Worm (Caenorhabditis elegans) whole organism, L2 larva: ENCODE measurements around the gene ceh-37.

Experiments used
- F13H6.1 ChIP-seq: sonication (generic microtip); optimal IDR thresholded peaks from 2 replicates; lab custom pipeline; 2016; ENCODE audit warnings: missing genetic modification characterization, missing compliant biosample characterization
- R02D3.7 ChIP-seq: fragments of 150-350 bp; optimal IDR thresholded peaks from 2 replicates; lab custom pipeline; 2014; ENCODE audit warnings: missing biosample characterization, missing genetic modification characterization
- ZK546.5 ChIP-seq: sonication (generic microtip); optimal IDR thresholded peaks from 2 replicates; lab custom pipeline; 2017; ENCODE audit warnings: missing biosample characterization, missing genetic modification characterization
- aly-2 ChIP-seq: fragments of 150-350 bp; optimal IDR thresholded peaks from 2 replicates; lab custom pipeline; 2014; ENCODE audit warnings: missing biosample characterization, missing genetic modification characterization
- ceh-16 ChIP-seq: fragments of 150-350 bp; optimal IDR thresholded peaks from 2 replicates; lab custom pipeline; 2014; ENCODE audit warnings: missing biosample characterization, missing genetic modification characterization
- ceh-82 ChIP-seq: fragments of 150-350 bp; optimal IDR thresholded peaks from 2 replicates; lab custom pipeline; 2014; ENCODE audit warnings: missing biosample characterization, missing genetic modification characterization
- crh-2 ChIP-seq: sonication (generic microtip); optimal IDR thresholded peaks from 2 replicates; lab custom pipeline; 2017; ENCODE audit warnings: missing biosample characterization, missing genetic modification characterization
- dmd-4 ChIP-seq: sonication (generic microtip); optimal IDR thresholded peaks from 2 replicates; lab custom pipeline; 2017; ENCODE audit warnings: missing biosample characterization, missing genetic modification characterization
- egl-27 ChIP-seq: sonication (generic microtip); optimal IDR thresholded peaks from 3 replicates; lab custom pipeline; 2017; ENCODE audit warnings: missing biosample characterization, missing genetic modification reagents, missing genetic modification characterization
- elt-1 ChIP-seq: fragments of 150-350 bp; optimal IDR thresholded peaks from 2 replicates; lab custom pipeline; 2014; ENCODE audit warnings: missing biosample characterization, missing genetic modification characterization
- elt-3 ChIP-seq: sonication (generic microtip); optimal IDR thresholded peaks from 2 replicates; lab custom pipeline; 2017; ENCODE audit warnings: missing biosample characterization, missing genetic modification characterization
- fos-1 ChIP-seq: fragments of 150-350 bp; optimal IDR thresholded peaks from 2 replicates; lab custom pipeline; 2014; ENCODE audit warnings: missing biosample characterization, missing genetic modification characterization
- gmeb-1 ChIP-seq: fragments of 150-350 bp; optimal IDR thresholded peaks from 2 replicates; lab custom pipeline; 2014; ENCODE audit warnings: missing biosample characterization, missing genetic modification characterization
- lin-11 ChIP-seq: fragments of 150-350 bp; sonication (generic microtip); optimal IDR thresholded peaks from 2 replicates; lab custom pipeline; 2014; ENCODE audit warnings: missing biosample characterization, missing genetic modification characterization, inconsistent platforms, mixed read lengths
- lin-13 ChIP-seq: fragments of 150-350 bp; optimal IDR thresholded peaks from 2 replicates; lab custom pipeline; 2014; ENCODE audit warnings: missing biosample characterization, missing genetic modification reagents, missing genetic modification characterization
- lin-39 ChIP-seq: fragments of 150-350 bp; optimal IDR thresholded peaks from 2 replicates; lab custom pipeline; 2014; ENCODE audit warnings: missing biosample characterization, missing genetic modification reagents, missing genetic modification characterization
- lsy-2 ChIP-seq, 2 experiments: fragments of 150-350 bp in 1 of 2; sonication (generic microtip) in 1 of 2; optimal IDR thresholded peaks; 2 replicates each; lab custom pipeline; 2014 to 2017; ENCODE audit warnings: missing biosample characterization in 2 of 2, missing genetic modification characterization in 2 of 2
- mbf-1 ChIP-seq: sonication (generic microtip); optimal IDR thresholded peaks from 2 replicates; lab custom pipeline; 2017; ENCODE audit warnings: missing biosample characterization, missing genetic modification characterization
- mdl-1 ChIP-seq, 2 experiments: fragments of 150-350 bp in 1 of 2; sonication (generic microtip) in 1 of 2; optimal IDR thresholded peaks; 2 replicates each; lab custom pipeline; 2017; ENCODE audit warnings: missing biosample characterization in 2 of 2, missing genetic modification characterization in 2 of 2
- nhr-12 ChIP-seq: fragments of 150-350 bp; optimal IDR thresholded peaks from 2 replicates; lab custom pipeline; 2014; ENCODE audit warnings: missing biosample characterization, missing genetic modification characterization
- nhr-129 ChIP-seq: fragments of 150-350 bp; optimal IDR thresholded peaks from 2 replicates; lab custom pipeline; 2014; ENCODE audit warnings: missing biosample characterization, missing genetic modification characterization
- nhr-21 ChIP-seq: fragments of 150-350 bp; optimal IDR thresholded peaks from 2 replicates; lab custom pipeline; 2014; ENCODE audit warnings: missing biosample characterization, missing genetic modification characterization
- nhr-237 ChIP-seq: fragments of 150-350 bp; optimal IDR thresholded peaks from 2 replicates; lab custom pipeline; 2014; ENCODE audit warnings: missing biosample characterization, missing genetic modification characterization
- nhr-25 ChIP-seq: fragments of 150-350 bp; sonication (generic microtip); optimal IDR thresholded peaks from 3 replicates; lab custom pipeline; 2014; ENCODE audit warnings: missing biosample characterization, missing genetic modification characterization
- nhr-6 ChIP-seq: fragments of 150-350 bp; optimal IDR thresholded peaks from 2 replicates; lab custom pipeline; 2014; ENCODE audit warnings: missing biosample characterization, missing genetic modification characterization
- peb-1 ChIP-seq: fragments of 150-350 bp; optimal IDR thresholded peaks from 2 replicates; lab custom pipeline; 2014; ENCODE audit warnings: missing biosample characterization, missing genetic modification characterization
- sem-4 ChIP-seq: fragments of 150-350 bp; optimal IDR thresholded peaks from 2 replicates; lab custom pipeline; 2014; ENCODE audit warnings: missing biosample characterization, missing genetic modification reagents, missing genetic modification characterization
- skn-1 ChIP-seq: sonication (generic microtip); optimal IDR thresholded peaks from 2 replicates; lab custom pipeline; 2017; ENCODE audit warnings: missing biosample characterization, missing genetic modification characterization
- sma-3 ChIP-seq: sonication (generic microtip); optimal IDR thresholded peaks from 2 replicates; lab custom pipeline; 2016; ENCODE audit warnings: missing genetic modification reagents, missing genetic modification characterization, missing compliant biosample characterization
- sma-9 ChIP-seq, 2 experiments: fragments of 150-350 bp in 1 of 2; sonication (generic microtip) in 1 of 2; optimal IDR thresholded peaks; 2 replicates each; lab custom pipeline; 2014 to 2016; ENCODE audit warnings: missing genetic modification characterization in 2 of 2, mild to moderate bottlenecking in 1 of 2, missing biosample characterization in 1 of 2, missing compliant biosample characterization in 1 of 2, missing genetic modification reagents in 1 of 2, moderate library complexity in 1 of 2
- snpc-4 ChIP-seq: fragments of 150-350 bp; optimal IDR thresholded peaks from 2 replicates; lab custom pipeline; 2014; ENCODE audit warnings: missing biosample characterization, missing genetic modification characterization
- unc-55 ChIP-seq: fragments of 150-350 bp; sonication (generic microtip); optimal IDR thresholded peaks from 3 replicates; lab custom pipeline; 2014; ENCODE audit warnings: missing biosample characterization, missing genetic modification reagents, missing genetic modification characterization
- unc-62 ChIP-seq: fragments of 150-350 bp; optimal IDR thresholded peaks from 2 replicates; lab custom pipeline; 2014; ENCODE audit warnings: missing biosample characterization, missing genetic modification reagents, missing genetic modification characterization
- zag-1 ChIP-seq: fragments of 150-350 bp; optimal IDR thresholded peaks from 2 replicates; lab custom pipeline; 2014; ENCODE audit warnings: missing biosample characterization, missing genetic modification characterization
- ztf-1 ChIP-seq: fragments of 200-800 bp; sonication (Bioruptor generic); conservative IDR thresholded peaks from 2 replicates; pipeline ENCODE4 v1.3.6; 2022; ENCODE audit warnings: missing genetic modification characterization, missing compliant biosample characterization

ceh-37 gene

DNA sequence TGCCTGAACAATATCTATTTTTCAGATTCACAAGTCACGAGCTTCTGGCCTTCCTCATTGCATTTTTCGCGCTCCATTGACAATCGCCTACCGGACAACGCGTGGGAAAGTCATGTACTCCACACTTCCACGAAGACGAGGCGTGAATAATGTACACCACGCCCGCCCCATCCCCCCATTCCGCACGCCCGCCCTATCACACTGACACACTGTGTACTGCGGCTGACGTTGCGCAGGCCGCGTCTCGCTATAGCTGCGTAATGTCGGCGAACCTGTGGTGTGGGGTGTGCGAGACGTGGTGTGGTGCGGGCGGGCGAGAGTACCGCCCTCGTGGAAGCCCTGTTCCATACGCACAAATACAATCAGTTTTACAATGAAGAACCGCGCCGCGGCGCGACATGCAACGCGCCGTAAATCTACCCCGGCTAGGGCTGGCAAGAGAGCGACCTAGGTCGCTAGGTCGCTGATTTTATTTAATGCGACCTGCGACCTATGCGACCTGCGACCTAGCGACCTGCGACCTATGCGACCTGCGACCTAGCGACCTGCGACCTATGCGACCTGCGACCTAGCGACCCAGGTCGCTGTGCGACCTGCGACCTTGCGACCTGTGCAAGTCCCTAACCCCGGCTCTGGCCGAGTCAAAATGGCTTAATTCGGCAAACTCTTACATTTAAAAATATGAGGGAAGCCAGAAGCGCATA lies 28.5 kb upstream of the ceh-37 start:
- no peak for TF ChIP-seq F13H6.1 (tag; lab: Kevin White, UChicago)
- no peak for TF ChIP-seq lsy-2 (tag; optimal IDR thresholded peaks at IDR 0.05; lab: Kevin White, UChicago)
- TF ChIP-seq ceh-16 (tag; lab: Kevin White, UChicago) = no peak
- no peak for TF ChIP-seq ceh-82
- no peak for TF ChIP-seq elt-1 (tag; lab: Kevin White, UChicago)
- TF ChIP-seq peb-1 = no peak
- TF ChIP-seq unc-55 (GFP tag; lab: Kevin White, UChicago) = no peak
- TF ChIP-seq sem-4 (tag; lab: Kevin White, UChicago) = no peak
- TF ChIP-seq nhr-129 (tag; lab: Kevin White, UChicago) = no peak
- no peak for TF ChIP-seq nhr-237 (tag; lab: Kevin White, UChicago)
- TF ChIP-seq ztf-1 (GFP tag; lab: Robert Waterston, UW) = no peak

DNA sequence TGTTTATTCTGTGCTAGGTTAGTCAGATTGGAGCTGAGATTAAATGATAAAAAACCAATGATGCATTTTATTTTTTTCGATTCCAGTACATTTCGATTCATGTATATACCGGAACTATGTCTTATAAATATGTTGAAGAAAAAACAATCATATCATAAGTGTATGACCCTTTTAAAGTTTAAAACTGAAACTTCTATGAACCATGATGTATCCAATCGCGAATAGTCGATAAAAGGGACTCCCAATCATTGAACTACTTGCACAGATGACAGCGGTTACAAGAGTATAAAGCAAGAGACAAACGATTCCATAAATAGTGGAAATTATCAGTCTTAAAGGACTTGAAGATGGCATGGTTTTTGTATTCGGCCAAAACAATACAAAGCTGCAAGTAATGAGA lies 27.1 kb upstream of the ceh-37 start, which contains the start of gene srg-37:
TSS of gene srg-37 (minus strand) at position 101 of the 400 bp plus-strand sequence.
- TF ChIP-seq lsy-2 (tag; optimal IDR thresholded peaks at IDR 0.05; lab: Kevin White, UChicago) (no peak), mbf-1 (tag; lab: Kevin White, UChicago) (no peak), fos-1 (tag; lab: Kevin White, UChicago) (no peak), gmeb-1 (tag; lab: Kevin White, UChicago) (no peak), nhr-12 (no peak)

DNA sequence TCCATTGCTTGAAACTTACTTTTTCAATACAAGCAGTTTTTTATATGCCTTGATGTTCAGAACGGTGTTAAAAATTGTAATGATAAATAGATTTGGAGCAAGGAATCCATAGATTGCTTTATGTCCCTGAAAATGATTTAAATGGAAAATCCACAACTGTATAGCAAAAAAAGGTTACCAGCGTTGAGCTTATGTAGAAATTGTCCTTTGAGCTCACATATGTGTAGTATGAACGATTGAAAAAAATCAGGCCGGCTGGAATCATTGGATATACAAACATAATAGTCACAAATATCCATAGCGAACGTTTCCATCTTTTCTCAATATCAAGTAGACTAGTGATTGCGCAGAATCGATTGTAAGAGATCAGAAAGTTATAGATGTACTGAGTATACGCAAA lies 26.6 kb upstream of the ceh-37 start, which contains the start of gene srg-36:
TSS of gene srg-36 (minus strand) at position 101 of the 400 bp plus-strand sequence.
- TF ChIP-seq elt-1 (tag; lab: Kevin White, UChicago) (no peak), nhr-237 (tag; lab: Kevin White, UChicago) (no peak), lin-39 (tag; lab: Kevin White, UChicago) (no peak), nhr-6 (tag; lab: Kevin White, UChicago) (no peak), sem-4 (tag; lab: Kevin White, UChicago) (no peak), ceh-82 (no peak), peb-1 (no peak), elt-3 (no peak), aly-2 (tag; lab: Kevin White, UChicago) (no peak), ZK546.5 (no peak), sma-3 (GFP tag; lab: Kevin White, UChicago) (no peak), skn-1 (tag; lab: Kevin White, UChicago) (no peak), lsy-2 (tag; optimal IDR thresholded peaks at IDR 0.05; lab: Kevin White, UChicago) (no peak), crh-2 (tag; lab: Kevin White, UChicago) (no peak)
- TF ChIP-seq, all 48 proteins: peak for 0

DNA sequence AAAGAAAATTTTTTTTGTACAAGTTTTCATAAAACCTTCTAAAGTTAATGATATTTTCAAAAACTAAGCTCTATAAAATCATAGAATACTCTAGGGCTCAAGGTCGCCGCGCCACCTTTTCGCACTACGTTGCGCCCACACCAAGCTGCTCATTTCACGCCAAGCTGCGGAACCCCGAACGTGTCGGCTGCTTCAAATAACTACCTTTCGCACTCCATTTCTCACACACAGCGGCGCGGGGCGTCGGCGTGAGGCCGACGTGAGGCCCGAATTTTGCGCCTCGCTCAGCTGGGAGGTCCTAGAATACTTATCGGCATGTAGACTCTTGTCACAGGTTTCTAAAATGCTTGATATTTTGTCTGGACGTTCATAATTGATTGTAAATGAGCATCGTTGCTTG lies 24.2 kb upstream of the ceh-37 start:
- no peak for TF ChIP-seq unc-55 (GFP tag; lab: Kevin White, UChicago)
- no peak for TF ChIP-seq zag-1 (tag; lab: Kevin White, UChicago)
- TF ChIP-seq unc-62 = no peak
- TF ChIP-seq ZK546.5 = no peak
- TF ChIP-seq R02D3.7 (tag; lab: Kevin White, UChicago) = no peak
- no peak for TF ChIP-seq lin-39 (tag; lab: Kevin White, UChicago)
- no peak for TF ChIP-seq snpc-4 (tag; lab: Kevin White, UChicago)
- TF ChIP-seq F13H6.1 (tag; lab: Kevin White, UChicago) = no peak
- TF ChIP-seq lin-11 (tag; lab: Kevin White, UChicago) = no peak
- no peak for TF ChIP-seq mdl-1 (tag; optimal IDR thresholded peaks at IDR 0.05; lab: Kevin White, UChicago)
- TF ChIP-seq nhr-25 (tag; lab: Kevin White, UChicago) = no peak

DNA sequence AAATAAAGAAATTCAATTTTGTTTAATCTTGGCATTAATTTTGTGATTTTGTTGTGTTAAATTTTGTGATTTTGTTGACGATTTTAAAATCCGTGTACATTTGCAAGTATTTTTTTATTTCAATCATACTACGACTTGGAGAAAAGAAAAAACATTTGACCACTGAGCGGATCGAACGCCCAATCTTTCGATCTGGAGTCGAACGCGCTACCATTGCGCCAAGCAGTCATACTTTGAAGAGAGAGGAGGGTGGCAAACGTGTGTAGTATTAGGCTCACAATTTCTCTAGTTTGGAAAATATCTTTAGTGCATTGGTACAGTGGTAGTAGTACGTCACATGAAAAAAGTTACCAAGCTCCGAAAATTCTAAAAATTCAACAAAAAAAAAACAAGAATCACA lies 21.0 kb upstream of the ceh-37 start:
- TF ChIP-seq snpc-4 (tag; lab: Kevin White, UChicago) = no peak
- TF ChIP-seq sma-3 (GFP tag; lab: Kevin White, UChicago) = peak; percentile 8
- TF ChIP-seq egl-27 = peak; percentile 2
- TF ChIP-seq skn-1 (tag; lab: Kevin White, UChicago) = no peak
- TF ChIP-seq ZK546.5 = no peak
- no peak for TF ChIP-seq lin-13
- TF ChIP-seq sma-9 (GFP tag; optimal IDR thresholded peaks at IDR 0.05; lab: Kevin White, UChicago) = peak; percentile 38
- TF ChIP-seq sma-9 (tag; optimal IDR thresholded peaks at IDR 0.05; lab: Kevin White, UChicago) = no peak
- no peak for TF ChIP-seq dmd-4 (tag; lab: Kevin White, UChicago)
- TF ChIP-seq nhr-21 (tag; lab: Kevin White, UChicago) = peak; percentile 20
- TF ChIP-seq mbf-1 (tag; lab: Kevin White, UChicago) = no peak
- TF ChIP-seq crh-2 (tag; lab: Kevin White, UChicago) = peak; percentile 15
- TF ChIP-seq elt-1 (tag; lab: Kevin White, UChicago) = no peak
- TF ChIP-seq nhr-129 (tag; lab: Kevin White, UChicago) = peak; percentile 21
